Worm (Caenorhabditis elegans): Measurements from ENCODE around the gene C18D11.9.

- TF ChIP-seq med-1 (GFP tag; optimal IDR thresholded peaks at IDR 0.05; ENCODE audit: insufficient read depth) (no peak), ztf-29 (GFP tag; IDR thresholded peaks at IDR 0.05) (no peak), flt-1 (GFP tag; IDR thresholded peaks at IDR 0.05) (no peak), ztf-23 (GFP tag; IDR thresholded peaks at IDR 0.05) (no peak)
Measured at ce11 chrIII:11816523-11817003, 7.6 kb downstream of the C18D11.9 start, which contains the start of gene C18D11.1.

All from whole organism, midembryonic.